Worm (Caenorhabditis elegans): ENCODE data around the gene F23F1.5.

DNA sequence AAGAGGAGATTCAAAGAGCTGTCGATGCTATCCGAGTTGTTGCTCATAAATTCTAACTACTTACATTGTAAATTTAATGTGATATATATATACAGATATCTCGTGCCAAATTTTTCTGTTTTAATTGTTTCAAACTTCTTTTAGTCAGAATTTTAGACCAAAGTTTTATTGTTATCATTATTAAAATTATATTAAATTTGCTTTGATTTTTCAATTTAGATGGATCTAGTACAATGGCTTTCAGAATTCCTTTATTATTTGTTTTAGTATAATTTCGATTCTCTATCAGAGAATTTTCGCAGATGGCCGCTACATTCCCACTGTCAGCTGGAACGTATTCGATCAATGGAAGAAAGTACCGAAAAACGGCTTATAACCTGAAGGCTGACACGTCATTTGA is 26.0 kb upstream of the F23F1.5 start, which contains the start of gene ascc-1:
- no peak for TF ChIP-seq ztf-23 (GFP tag; IDR thresholded peaks at IDR 0.05)
- TF ChIP-seq med-1 (GFP tag; optimal IDR thresholded peaks at IDR 0.05; ENCODE audit: insufficient read depth), result no peak
- no peak for TF ChIP-seq klf-2 (GFP tag; conservative IDR thresholded peaks at IDR 0.05)
- TF ChIP-seq ref-1 (GFP tag; conservative IDR thresholded peaks at IDR 0.05), result no peak
- TF ChIP-seq cog-1 (tag; optimal IDR thresholded peaks at IDR 0.05), result no peak
- TF ChIP-seq flt-1 (GFP tag; IDR thresholded peaks at IDR 0.05), result no peak
- TF ChIP-seq tab-1 (GFP tag; IDR thresholded peaks at IDR 0.05), result no peak
- no peak for TF ChIP-seq T22C8.4 (GFP tag; IDR thresholded peaks at IDR 0.05)
- TF ChIP-seq ztf-29 (GFP tag; IDR thresholded peaks at IDR 0.05), result no peak

Data from whole organism, midembryonic.